Fruit fly (Drosophila melanogaster) whole organism, embryonic: ENCODE measurements around the gene sob.

ENCODE experiments used
- B-H2 ChIP-seq: fragments of 200-800 bp; sonication (Bioruptor generic); optimal IDR thresholded peaks from 2 replicates; lab custom pipeline; 2018; ENCODE audit warnings: missing biosample characterization, mild to moderate bottlenecking, missing genetic modification characterization
- Bdp1 ChIP-seq: fragments of 200-800 bp; sonication (Bioruptor generic); optimal IDR thresholded peaks from 3 replicates; lab custom pipeline; 2016; ENCODE audit warnings: missing biosample characterization, missing genetic modification characterization
- CG10274 ChIP-seq: fragments of 200-800 bp; sonication (Bioruptor generic); optimal IDR thresholded peaks from 3 replicates; lab custom pipeline; 2017; ENCODE audit warnings: missing biosample characterization, mild to moderate bottlenecking, missing genetic modification characterization
- CG10565 ChIP-seq: fragments of 200-800 bp; sonication (Bioruptor generic); optimal IDR thresholded peaks from 3 replicates; lab custom pipeline; 2016; ENCODE audit warnings: missing biosample characterization, mild to moderate bottlenecking, missing genetic modification characterization
- CG10959 ChIP-seq: fragments of 200-800 bp; sonication (Bioruptor generic); IDR thresholded peaks from 2 replicates; pipeline ENCODE4 v1.3.6; 2022; ENCODE audit warnings: missing biosample characterization, missing genetic modification characterization
- CG11085 ChIP-seq: fragments of 200-800 bp; sonication (Bioruptor generic); IDR thresholded peaks from 2 replicates; pipeline ENCODE4 v1.3.6; 2022; ENCODE audit warnings: missing biosample characterization, missing genetic modification characterization
- CG11456 ChIP-seq: fragments of 200-800 bp; sonication (Bioruptor generic); IDR thresholded peaks from 3 replicates; pipeline ENCODE4 v1.3.6; 2022; ENCODE audit warnings: missing biosample characterization, missing genetic modification characterization
- CG11560 ChIP-seq: fragments of 200-800 bp; sonication (Bioruptor generic); IDR thresholded peaks from 3 replicates; pipeline ENCODE4 v1.3.6; 2022; ENCODE audit warnings: missing biosample characterization, missing genetic modification characterization
- CG11723 ChIP-seq: fragments of 200-800 bp; sonication (Bioruptor generic); optimal IDR thresholded peaks from 2 replicates; lab custom pipeline; 2017; ENCODE audit warnings: missing biosample characterization, mild to moderate bottlenecking, missing genetic modification characterization
- CG12219 ChIP-seq: fragments of 200-800 bp; sonication (Bioruptor generic); optimal IDR thresholded peaks from 3 replicates; lab custom pipeline; 2018; ENCODE audit warnings: missing biosample characterization, mild to moderate bottlenecking, missing genetic modification characterization
- CG12942 ChIP-seq: fragments of 200-800 bp; sonication (Bioruptor generic); optimal IDR thresholded peaks from 3 replicates; lab custom pipeline; 2016; ENCODE audit warnings: missing biosample characterization, missing genetic modification characterization
- CG14050 ChIP-seq: fragments of 200-800 bp; sonication (Bioruptor generic); IDR thresholded peaks from 3 replicates; pipeline ENCODE4 v1.3.6; 2022; ENCODE audit warnings: missing biosample characterization, missing genetic modification characterization
- CG14860 ChIP-seq: fragments of 200-800 bp; sonication (Bioruptor generic); IDR thresholded peaks from 3 replicates; pipeline ENCODE4 v1.3.6; 2022; ENCODE audit warnings: missing biosample characterization, missing genetic modification characterization; ENCODE audit not compliant: partially characterized antibody
- CG18262 ChIP-seq: fragments of 200-800 bp; optimal IDR thresholded peaks from 3 replicates; lab custom pipeline; 2019; ENCODE audit warnings: missing biosample characterization, mild to moderate bottlenecking, missing genetic modification characterization, moderate library complexity
- CG18764 ChIP-seq: fragments of 200-800 bp; sonication (Bioruptor generic); optimal IDR thresholded peaks from 3 replicates; lab custom pipeline; 2016; ENCODE audit warnings: missing biosample characterization, missing genetic modification characterization
- CG2712 ChIP-seq: fragments of 200-800 bp; optimal IDR thresholded peaks from 3 replicates; lab custom pipeline; 2019; ENCODE audit warnings: missing biosample characterization, mild to moderate bottlenecking, missing genetic modification characterization, moderate library complexity
- CG3726 ChIP-seq: fragments of 200-800 bp; sonication (Bioruptor generic); IDR thresholded peaks from 3 replicates; pipeline ENCODE4, ENCODE4 v1.3.6; 2022; ENCODE audit warnings: missing biosample characterization, missing genetic modification characterization
- CG6791 ChIP-seq: fragments of 200-800 bp; sonication (Bioruptor generic); IDR thresholded peaks from 3 replicates; pipeline ENCODE4 v1.3.6; 2022; ENCODE audit warnings: missing biosample characterization, missing genetic modification characterization; ENCODE audit not compliant: partially characterized antibody
- CG7987 ChIP-seq: fragments of 200-800 bp; sonication (Bioruptor generic); optimal IDR thresholded peaks from 2 replicates; lab custom pipeline; 2018; ENCODE audit warnings: missing biosample characterization, mild to moderate bottlenecking, missing genetic modification characterization, moderate library complexity
- CG9797 ChIP-seq: fragments of 200-800 bp; sonication (Bioruptor generic); optimal IDR thresholded peaks from 3 replicates; lab custom pipeline; 2018; ENCODE audit warnings: missing biosample characterization, mild to moderate bottlenecking, missing genetic modification characterization
- CrebB ChIP-seq: fragments of 200-800 bp; sonication (Bioruptor generic); optimal IDR thresholded peaks from 3 replicates; lab custom pipeline; 2018; ENCODE audit warnings: missing biosample characterization, mild to moderate bottlenecking, missing genetic modification characterization
- D19B ChIP-seq: fragments of 200-800 bp; sonication (Bioruptor generic); optimal IDR thresholded peaks from 2 replicates; lab custom pipeline; 2017; ENCODE audit warnings: missing biosample characterization, mild to moderate bottlenecking, missing genetic modification characterization
- ERR ChIP-seq: fragments of 200-800 bp; sonication (Bioruptor generic); optimal IDR thresholded peaks from 2 replicates; lab custom pipeline; 2016; ENCODE audit warnings: missing biosample characterization, missing genetic modification characterization
- Ets65A ChIP-seq: fragments of 200-800 bp; sonication (Bioruptor generic); peaks from one replicate; lab custom pipeline; 2016; ENCODE audit warnings: missing biosample characterization, missing genetic modification characterization
- H15 ChIP-seq: fragments of 200-800 bp; sonication (Bioruptor generic); IDR thresholded peaks from 3 replicates; pipeline ENCODE4 v1.3.6; 2022; ENCODE audit warnings: missing biosample characterization, missing genetic modification characterization
- Hr51 ChIP-seq, 2 experiments: fragments of 200-800 bp; sonication (Bioruptor generic); optimal IDR thresholded peaks; 2 replicates in 1 of 2; 3 replicates in 1 of 2; lab custom pipeline; 2016 to 2018; ENCODE audit warnings: missing biosample characterization in 2 of 2, missing genetic modification characterization in 2 of 2, mild to moderate bottlenecking in 1 of 2, moderate library complexity in 1 of 2
- MESR4 ChIP-seq: fragments of 200-800 bp; sonication (Bioruptor generic); optimal IDR thresholded peaks from 2 replicates; lab custom pipeline; 2018; ENCODE audit warnings: missing biosample characterization, mild to moderate bottlenecking, missing genetic modification characterization, moderate library complexity
- Mad ChIP-seq: fragments of 200-800 bp; sonication (Bioruptor generic); optimal IDR thresholded peaks from 2 replicates; lab custom pipeline; 2016; ENCODE audit warnings: missing biosample characterization, missing genetic modification characterization
- Max ChIP-seq: fragments of 200-800 bp; sonication (Bioruptor generic); optimal IDR thresholded peaks from 2 replicates; lab custom pipeline; 2016; ENCODE audit warnings: missing biosample characterization, mild to moderate bottlenecking, missing genetic modification characterization
- Myb ChIP-seq: fragments of 200-800 bp; sonication (Bioruptor generic); optimal IDR thresholded peaks from 2 replicates; lab custom pipeline; 2016; ENCODE audit warnings: missing biosample characterization, missing genetic modification characterization
- Sin3A ChIP-seq: fragments of >200 bp; optimal IDR thresholded peaks from 2 replicates; lab custom pipeline; 2018
- Spps ChIP-seq: fragments of 200-800 bp; sonication (Bioruptor generic); optimal IDR thresholded peaks from 2 replicates; lab custom pipeline; 2018; ENCODE audit warnings: missing biosample characterization, mild to moderate bottlenecking, missing genetic modification characterization
- ap ChIP-seq: fragments of 200-800 bp; sonication (Bioruptor generic); IDR thresholded peaks from 2 replicates; pipeline ENCODE4 v1.3.6; 2022; ENCODE audit warnings: missing biosample characterization, missing genetic modification characterization
- caup ChIP-seq: fragments of 200-800 bp; sonication (Bioruptor generic); optimal IDR thresholded peaks from 3 replicates; lab custom pipeline; 2017; ENCODE audit warnings: missing biosample characterization, mild to moderate bottlenecking, missing genetic modification characterization, moderate library complexity; ENCODE audit not compliant: severe bottlenecking
- chinmo ChIP-seq: fragments of 200-800 bp; sonication (Bioruptor generic); IDR thresholded peaks from 4 replicates; pipeline ENCODE4 v1.3.6; 2022; ENCODE audit warnings: missing biosample characterization, missing genetic modification characterization; ENCODE audit not compliant: partially characterized antibody
- crc ChIP-seq: fragments of 200-800 bp; sonication (Bioruptor generic); optimal IDR thresholded peaks from 2 replicates; lab custom pipeline; 2016; ENCODE audit warnings: missing biosample characterization, missing genetic modification characterization
- croc ChIP-seq: fragments of 200-800 bp; sonication (Bioruptor generic); conservative IDR thresholded peaks from 3 replicates; pipeline ENCODE4 v1.3.6; 2022; ENCODE audit warnings: missing biosample characterization, missing genetic modification characterization
- crol ChIP-seq: fragments of 200-800 bp; sonication (Bioruptor generic); IDR thresholded peaks from 2 replicates; pipeline ENCODE4 v1.3.6; 2022; ENCODE audit warnings: missing biosample characterization, missing genetic modification characterization
- ewg ChIP-seq: fragments of 200-800 bp; sonication (Bioruptor generic); optimal IDR thresholded peaks from 3 replicates; lab custom pipeline; 2017; ENCODE audit warnings: mild to moderate bottlenecking, missing biosample characterization, missing genetic modification reagents, missing genetic modification characterization
- ftz-f1 ChIP-seq: fragments of 200-800 bp; sonication (Bioruptor generic); optimal IDR thresholded peaks from 2 replicates; lab custom pipeline; 2016; ENCODE audit warnings: missing biosample characterization, missing genetic modification characterization
- hb ChIP-seq: fragments of 200-800 bp; sonication (Bioruptor generic); IDR thresholded peaks from 3 replicates; pipeline ENCODE4 v1.3.6; 2022; ENCODE audit warnings: missing biosample characterization, missing genetic modification characterization; ENCODE audit not compliant: partially characterized antibody
- ind ChIP-seq: fragments of 200-800 bp; sonication (Bioruptor generic); optimal IDR thresholded peaks from 3 replicates; lab custom pipeline; 2016; ENCODE audit warnings: missing biosample characterization, missing genetic modification characterization
- phol ChIP-seq: fragments of 200-800 bp; sonication (Bioruptor generic); optimal IDR thresholded peaks from 3 replicates; lab custom pipeline; 2018; ENCODE audit warnings: missing biosample characterization, mild to moderate bottlenecking, missing genetic modification characterization, moderate library complexity
- prd ChIP-seq, 3 experiments: fragments of >200 bp in 2 of 3; fragments of 200-800 bp in 1 of 3; sonication (Bioruptor generic) in 1 of 3; optimal IDR thresholded peaks in 2 of 3; IDR thresholded peaks in 1 of 3; 2 replicates in 2 of 3; 3 replicates in 1 of 3; pipeline versions ENCODE4 v1.3.6 to Lab custom; 2017 to 2022; ENCODE audit warnings: missing biosample characterization in 1 of 3, missing genetic modification characterization in 1 of 3
- repo ChIP-seq: fragments of 200-800 bp; sonication (Bioruptor generic); optimal IDR thresholded peaks from 2 replicates; lab custom pipeline; 2016; ENCODE audit warnings: missing biosample characterization, missing genetic modification characterization
- salm ChIP-seq: fragments of 200-800 bp; sonication (Bioruptor generic); optimal IDR thresholded peaks from 2 replicates; lab custom pipeline; 2018; ENCODE audit warnings: missing biosample characterization, mild to moderate bottlenecking, missing genetic modification characterization
- schlank ChIP-seq: fragments of 200-800 bp; sonication (Bioruptor generic); optimal IDR thresholded peaks from 2 replicates; lab custom pipeline; 2018; ENCODE audit warnings: missing biosample characterization, mild to moderate bottlenecking, missing genetic modification characterization
- scrt ChIP-seq: fragments of 200-800 bp; sonication (Bioruptor generic); optimal IDR thresholded peaks from 2 replicates; lab custom pipeline; 2018; ENCODE audit warnings: missing biosample characterization, mild to moderate bottlenecking, missing genetic modification characterization, moderate library complexity
- sug ChIP-seq: fragments of 200-800 bp; optimal IDR thresholded peaks from 2 replicates; lab custom pipeline; 2019; ENCODE audit warnings: missing biosample characterization, mild to moderate bottlenecking, missing genetic modification characterization, moderate library complexity
- tap ChIP-seq: fragments of 200-800 bp; optimal IDR thresholded peaks from 3 replicates; lab custom pipeline; 2019; ENCODE audit warnings: missing biosample characterization, mild to moderate bottlenecking, missing genetic modification characterization, moderate library complexity
- wor ChIP-seq: fragments of 200-800 bp; sonication (Bioruptor generic); IDR thresholded peaks from 2 replicates; pipeline ENCODE4 v1.3.6; 2022; ENCODE audit warnings: missing biosample characterization, missing genetic modification characterization

sob gene

dm6 chr2L:3624784-3625183 lies 44.2 kb upstream of the sob start (continued):
- TF ChIP-seq CG11456 (GFP tag; lab: Robert Waterston, UW) (no peak), sug (tag; lab: Kevin White, UChicago) (no peak), CG7987 (GFP tag; lab: Kevin White, UChicago) (no peak), H15 (GFP tag; lab: Robert Waterston, UW) (no peak), scrt (GFP tag; lab: Kevin White, UChicago) (no peak), tap (tag; lab: Kevin White, UChicago) (no peak), schlank (no peak), caup (no peak), CG11723 (no peak), CG14860 (GFP tag; lab: Robert Waterston, UW) (no peak), Sin3A (no peak), crol (no peak), CG11560 (tag; lab: Robert Waterston, UW) (no peak), CG12219 (GFP tag; lab: Kevin White, UChicago) (no peak), hb (no peak), Bdp1 (GFP tag; lab: Kevin White, UChicago) (no peak), repo (GFP tag; lab: Kevin White, UChicago) (no peak), CG10274 (GFP tag; lab: Kevin White, UChicago) (no peak), CG10565 (GFP tag; lab: Kevin White, UChicago) (no peak), ERR (GFP tag; lab: Kevin White, UChicago) (no peak), CG14050 (GFP tag; lab: Robert Waterston, UW) (no peak), CG11085 (no peak), CG18262 (tag; lab: Kevin White, UChicago) (peak; percentile 30), ewg (GFP tag; lab: Kevin White, UChicago) (no peak), B-H2 (no peak), CG9797 (GFP tag; lab: Kevin White, UChicago) (no peak), chinmo (GFP tag; lab: Robert Waterston, UW) (no peak), Spps (tag; lab: Kevin White, UChicago) (peak; percentile 10), CG10959 (GFP tag; lab: Robert Waterston, UW) (no peak), croc (no peak), Ets65A (GFP tag; lab: Kevin White, UChicago) (no peak), CG3726 (GFP tag; lab: Robert Waterston, UW) (no peak), Mad (GFP tag; lab: Kevin White, UChicago) (no peak), crc (GFP tag; lab: Kevin White, UChicago) (no peak), salm (tag; lab: Kevin White, UChicago) (no peak), D19B (no peak), CG12942 (GFP tag; lab: Kevin White, UChicago) (no peak), CrebB (tag; lab: Kevin White, UChicago) (no peak), CG18764 (GFP tag; lab: Kevin White, UChicago) (no peak), Hr51 (GFP tag; optimal IDR thresholded peaks at IDR 0.05; lab: Kevin White, UChicago) (no peak), MESR4 (GFP tag; lab: Kevin White, UChicago) (no peak), ap (GFP tag; lab: Robert Waterston, UW) (no peak), ind (GFP tag; lab: Kevin White, UChicago) (no peak), Myb (GFP tag; lab: Kevin White, UChicago) (no peak), wor (GFP tag; lab: Robert Waterston, UW) (no peak), phol (tag; lab: Kevin White, UChicago) (peak; percentile 18), prd (optimal IDR thresholded peaks at IDR 0.05; lab: Kevin White, UChicago) (no peak), prd (GFP tag; IDR thresholded peaks at IDR 0.05; lab: Robert Waterston, UW) (peak; percentile 44; the same call in 2 of the 3 replicates), CG6791 (GFP tag; lab: Robert Waterston, UW) (no peak), CG2712 (tag; lab: Kevin White, UChicago) (peak; percentile 46), Max (no peak), ftz-f1 (GFP tag; lab: Kevin White, UChicago) (no peak)
